Worm (Caenorhabditis elegans) whole organism, young adult: ENCODE measurements around the gene T24A6.1.

ENCODE experiments used
- T26A5.8 ChIP-seq: sonication (generic microtip); optimal IDR thresholded peaks from 2 replicates; lab custom pipeline; 2016; ENCODE audit warnings: missing genetic modification characterization, missing compliant biosample characterization
- Y53G8AR.9 ChIP-seq: fragments of 200-800 bp; sonication (Bioruptor generic); conservative IDR thresholded peaks from 2 replicates; pipeline ENCODE4 v1.3.6; 2022; ENCODE audit warnings: missing genetic modification reagents, missing genetic modification characterization, missing compliant biosample characterization
- Y79H2A.3 ChIP-seq: fragments of 200-800 bp; sonication (Bioruptor generic); conservative IDR thresholded peaks from 2 replicates; pipeline ENCODE4 v1.3.6; 2022; ENCODE audit warnings: missing genetic modification reagents, missing genetic modification characterization, missing compliant biosample characterization
- Y95B8A.8 ChIP-seq: fragments of 200-800 bp; sonication (Bioruptor generic); IDR thresholded peaks from 2 replicates; pipeline ENCODE4 v1.3.6; 2022; ENCODE audit warnings: missing genetic modification reagents, missing genetic modification characterization, missing compliant biosample characterization
- ztf-3 ChIP-seq: fragments of 200-800 bp; sonication (Bioruptor generic); optimal IDR thresholded peaks from 2 replicates; lab custom pipeline; 2018; ENCODE audit warnings: mild to moderate bottlenecking, missing genetic modification characterization, missing compliant biosample characterization

ce11 chrV:3592099-3592498 lies 33.3 kb downstream of the T24A6.1 start, which contains the start of gene T22F3.12:
- TF ChIP-seq Y95B8A.8 (GFP tag; lab: Robert Waterston, UW) (no peak), T26A5.8 (tag; lab: Kevin White, UChicago) (no peak), Y53G8AR.9 (GFP tag; lab: Robert Waterston, UW) (no peak), Y79H2A.3 (no peak), ztf-3 (GFP tag; lab: Kevin White, UChicago) (no peak)
